Fruit fly (Drosophila melanogaster) whole organism, embryonic: ENCODE data around the gene Snx6.
A peak's percentile ranks its signal among the peaks of the same experiment; 100 is the strongest.

ENCODE experiments used
- Asciz ChIP-seq: fragments of 200-800 bp; sonication (Bioruptor generic); optimal IDR thresholded peaks from 2 replicates; lab custom pipeline; 2017; ENCODE audit warnings: missing biosample characterization, mild to moderate bottlenecking, missing genetic modification characterization, missing genetic modification reagents
- Awh ChIP-seq: fragments of 200-800 bp; sonication (Bioruptor generic); IDR thresholded peaks from 2 replicates; pipeline ENCODE4, ENCODE4 v1.3.6; 2022; ENCODE audit warnings: missing biosample characterization, missing genetic modification characterization
- B-H1 ChIP-seq: fragments of 200-800 bp; sonication (Bioruptor generic); IDR thresholded peaks from 3 replicates; pipeline ENCODE4 v1.3.6; 2022; ENCODE audit warnings: missing biosample characterization, missing genetic modification characterization
- CG10431 ChIP-seq: fragments of 200-800 bp; sonication (Bioruptor generic); optimal IDR thresholded peaks from 3 replicates; lab custom pipeline; 2018; ENCODE audit warnings: missing biosample characterization, mild to moderate bottlenecking, missing genetic modification characterization
- CG10543 ChIP-seq: fragments of 200-800 bp; sonication (Bioruptor generic); optimal IDR thresholded peaks from 3 replicates; lab custom pipeline; 2017; ENCODE audit warnings: missing biosample characterization, mild to moderate bottlenecking, missing genetic modification characterization, moderate library complexity
- CG12299 ChIP-seq: fragments of 200-800 bp; sonication (Bioruptor generic); optimal IDR thresholded peaks from 2 replicates; lab custom pipeline; 2018; ENCODE audit warnings: missing biosample characterization, mild to moderate bottlenecking, missing genetic modification characterization
- CG14050 ChIP-seq: fragments of 200-800 bp; sonication (Bioruptor generic); IDR thresholded peaks from 3 replicates; pipeline ENCODE4 v1.3.6; 2022; ENCODE audit warnings: missing biosample characterization, missing genetic modification characterization
- CG15514 ChIP-seq: fragments of 200-800 bp; sonication (Bioruptor generic); optimal IDR thresholded peaks from 3 replicates; lab custom pipeline; 2017; ENCODE audit warnings: missing biosample characterization, missing genetic modification characterization, mild to moderate bottlenecking, moderate library complexity, missing genetic modification reagents
- CG2712 ChIP-seq: fragments of 200-800 bp; optimal IDR thresholded peaks from 3 replicates; lab custom pipeline; 2019; ENCODE audit warnings: missing biosample characterization, mild to moderate bottlenecking, missing genetic modification characterization, moderate library complexity
- CG2875 ChIP-seq: fragments of 200-800 bp; sonication (Bioruptor generic); optimal IDR thresholded peaks from 2 replicates; lab custom pipeline; 2017; ENCODE audit warnings: missing biosample characterization, mild to moderate bottlenecking, missing genetic modification characterization, missing genetic modification reagents
- CG32532 ChIP-seq: fragments of 200-800 bp; sonication (Bioruptor generic); IDR thresholded peaks from 2 replicates; pipeline ENCODE4 v1.3.6; 2022; ENCODE audit warnings: missing biosample characterization, missing genetic modification characterization
- CG34422 ChIP-seq: fragments of 200-800 bp; sonication (Bioruptor generic); IDR thresholded peaks from 3 replicates; pipeline ENCODE4 v1.3.6; 2022; ENCODE audit warnings: missing biosample characterization, missing genetic modification characterization
- CG42726 ChIP-seq: fragments of 200-800 bp; sonication (Bioruptor generic); IDR thresholded peaks from 2 replicates; pipeline ENCODE4 v1.3.6; 2022; ENCODE audit warnings: missing biosample characterization, missing genetic modification characterization; ENCODE audit not compliant: partially characterized antibody
- CG4820 ChIP-seq: fragments of 200-800 bp; sonication (Bioruptor generic); optimal IDR thresholded peaks from 3 replicates; lab custom pipeline; 2016; ENCODE audit warnings: missing biosample characterization, missing genetic modification characterization
- CG4854 ChIP-seq: fragments of 200-800 bp; sonication (Bioruptor generic); optimal IDR thresholded peaks from 2 replicates; lab custom pipeline; 2016; ENCODE audit warnings: missing biosample characterization, missing genetic modification characterization, inconsistent platforms
- CG5245 ChIP-seq: fragments of 200-800 bp; sonication (Bioruptor generic); optimal IDR thresholded peaks from 3 replicates; lab custom pipeline; 2016; ENCODE audit warnings: missing biosample characterization, missing genetic modification characterization
- CG6654 ChIP-seq: fragments of 200-800 bp; sonication (Bioruptor generic); optimal IDR thresholded peaks from 2 replicates; lab custom pipeline; 2017; ENCODE audit warnings: missing biosample characterization, mild to moderate bottlenecking, missing genetic modification characterization
- CG6854 ChIP-seq: fragments of 200-800 bp; sonication (Bioruptor generic); optimal IDR thresholded peaks from 3 replicates; lab custom pipeline; 2017; ENCODE audit warnings: missing biosample characterization, mild to moderate bottlenecking, missing genetic modification characterization
- CG7271 ChIP-seq: fragments of 200-800 bp; sonication (Bioruptor generic); optimal IDR thresholded peaks from 2 replicates; lab custom pipeline; 2018; ENCODE audit warnings: missing biosample characterization, mild to moderate bottlenecking, missing genetic modification characterization, moderate library complexity
- CG8765 ChIP-seq: fragments of 200-800 bp; sonication (Bioruptor generic); IDR thresholded peaks from 2 replicates; pipeline ENCODE4 v1.3.6; 2022; ENCODE audit warnings: missing biosample characterization, missing genetic modification characterization
- Elba2 ChIP-seq: fragments of 200-800 bp; sonication (Bioruptor generic); optimal IDR thresholded peaks from 3 replicates; lab custom pipeline; 2016; ENCODE audit warnings: missing biosample characterization, missing genetic modification characterization
- Ets97D ChIP-seq: fragments of 200-800 bp; sonication (Bioruptor generic); optimal IDR thresholded peaks from 3 replicates; lab custom pipeline; 2016; ENCODE audit warnings: missing biosample characterization, missing genetic modification characterization
- Hey ChIP-seq: fragments of 200-800 bp; sonication (Bioruptor generic); optimal IDR thresholded peaks from 3 replicates; lab custom pipeline; 2018; ENCODE audit warnings: missing biosample characterization, mild to moderate bottlenecking, missing genetic modification characterization
- MESR4 ChIP-seq: fragments of 200-800 bp; sonication (Bioruptor generic); optimal IDR thresholded peaks from 2 replicates; lab custom pipeline; 2018; ENCODE audit warnings: missing biosample characterization, mild to moderate bottlenecking, missing genetic modification characterization, moderate library complexity
- Mrtf ChIP-seq: fragments of 200-800 bp; sonication (Bioruptor generic); IDR thresholded peaks from 3 replicates; pipeline ENCODE4 v1.3.6; 2022; ENCODE audit warnings: missing biosample characterization, missing genetic modification characterization
- NK7.1 ChIP-seq: fragments of 200-800 bp; sonication (Bioruptor generic); optimal IDR thresholded peaks from 3 replicates; lab custom pipeline; 2016; ENCODE audit warnings: missing biosample characterization, missing genetic modification characterization
- Nf-YB ChIP-seq: fragments of 200-800 bp; sonication (Bioruptor generic); optimal IDR thresholded peaks from 3 replicates; lab custom pipeline; 2019; ENCODE audit warnings: missing biosample characterization, mild to moderate bottlenecking, missing genetic modification characterization, moderate library complexity
- amos ChIP-seq: fragments of 200-800 bp; sonication (Bioruptor generic); IDR thresholded peaks from 2 replicates; pipeline ENCODE4 v1.3.6; 2022; ENCODE audit warnings: missing biosample characterization, missing genetic modification characterization; ENCODE audit not compliant: partially characterized antibody
- aop ChIP-seq: fragments of 200-800 bp; sonication (Bioruptor generic); IDR thresholded peaks from 2 replicates; pipeline ENCODE4 v1.3.6; 2022; ENCODE audit warnings: missing biosample characterization, missing genetic modification characterization
- ash1 ChIP-seq: fragments of 200-800 bp; sonication (Bioruptor generic); optimal IDR thresholded peaks from 2 replicates; lab custom pipeline; 2018; ENCODE audit warnings: missing biosample characterization, mild to moderate bottlenecking, missing genetic modification characterization
- btn ChIP-seq: fragments of 200-800 bp; sonication (Bioruptor generic); optimal IDR thresholded peaks from 2 replicates; lab custom pipeline; 2016; ENCODE audit warnings: missing biosample characterization, missing genetic modification characterization
- chinmo ChIP-seq: fragments of 200-800 bp; sonication (Bioruptor generic); IDR thresholded peaks from 4 replicates; pipeline ENCODE4 v1.3.6; 2022; ENCODE audit warnings: missing biosample characterization, missing genetic modification characterization; ENCODE audit not compliant: partially characterized antibody
- crol ChIP-seq: fragments of 200-800 bp; sonication (Bioruptor generic); IDR thresholded peaks from 2 replicates; pipeline ENCODE4 v1.3.6; 2022; ENCODE audit warnings: missing biosample characterization, missing genetic modification characterization
- dan ChIP-seq: fragments of 200-800 bp; sonication (Bioruptor generic); IDR thresholded peaks from 2 replicates; pipeline ENCODE4 v1.3.6; 2022; ENCODE audit warnings: missing biosample characterization, missing genetic modification characterization
- exex ChIP-seq: fragments of 200-800 bp; sonication (Bioruptor generic); optimal IDR thresholded peaks from 4 replicates; lab custom pipeline; 2018; ENCODE audit warnings: missing biosample characterization, mild to moderate bottlenecking, missing genetic modification characterization, moderate library complexity
- fru ChIP-seq: fragments of >200 bp; optimal IDR thresholded peaks from 2 replicates; lab custom pipeline; 2017
- gro ChIP-seq: fragments of 200-800 bp; sonication (Bioruptor generic); optimal IDR thresholded peaks from 2 replicates; lab custom pipeline; 2016; ENCODE audit warnings: missing biosample characterization, missing genetic modification characterization
- her ChIP-seq: fragments of 200-800 bp; sonication (Bioruptor generic); optimal IDR thresholded peaks from 2 replicates; lab custom pipeline; 2016; ENCODE audit warnings: missing biosample characterization, missing genetic modification characterization
- nerfin-1 ChIP-seq: fragments of 200-800 bp; sonication (Bioruptor generic); optimal IDR thresholded peaks from 3 replicates; lab custom pipeline; 2019; ENCODE audit warnings: missing biosample characterization, mild to moderate bottlenecking, missing genetic modification characterization, moderate library complexity
- odd ChIP-seq: fragments of 200-800 bp; sonication (Bioruptor generic); optimal IDR thresholded peaks from 2 replicates; lab custom pipeline; 2017; ENCODE audit warnings: missing biosample characterization, mild to moderate bottlenecking, missing genetic modification characterization
- peb ChIP-seq: fragments of 200-800 bp; sonication (Bioruptor generic); IDR thresholded peaks from 2 replicates; pipeline ENCODE4 v1.3.6; 2022; ENCODE audit warnings: missing biosample characterization, missing genetic modification characterization
- phol ChIP-seq: fragments of 200-800 bp; sonication (Bioruptor generic); optimal IDR thresholded peaks from 3 replicates; lab custom pipeline; 2018; ENCODE audit warnings: missing biosample characterization, mild to moderate bottlenecking, missing genetic modification characterization, moderate library complexity
- prd ChIP-seq, 3 experiments: fragments of >200 bp in 2 of 3; fragments of 200-800 bp in 1 of 3; sonication (Bioruptor generic) in 1 of 3; optimal IDR thresholded peaks in 2 of 3; IDR thresholded peaks in 1 of 3; 2 replicates in 2 of 3; 3 replicates in 1 of 3; pipeline versions ENCODE4 v1.3.6 to Lab custom; 2017 to 2022; ENCODE audit warnings: missing biosample characterization in 1 of 3, missing genetic modification characterization in 1 of 3
- ranshi ChIP-seq: fragments of 200-800 bp; sonication (Bioruptor generic); IDR thresholded peaks from 2 replicates; pipeline ENCODE4 v1.3.6; 2022; ENCODE audit warnings: missing biosample characterization, missing genetic modification characterization
- rib ChIP-seq: fragments of 200-800 bp; sonication (Bioruptor generic); IDR thresholded peaks from 2 replicates; pipeline ENCODE4 v1.3.6; 2022; ENCODE audit warnings: missing biosample characterization, missing genetic modification characterization
- sim ChIP-seq: fragments of 200-800 bp; sonication (Bioruptor generic); IDR thresholded peaks from 2 replicates; pipeline ENCODE4 v1.3.6; 2022; ENCODE audit warnings: missing biosample characterization, missing genetic modification characterization
- sima ChIP-seq: fragments of 200-800 bp; sonication (Bioruptor generic); optimal IDR thresholded peaks from 2 replicates; lab custom pipeline; 2016; ENCODE audit warnings: missing biosample characterization, missing genetic modification characterization
- tap ChIP-seq: fragments of 200-800 bp; optimal IDR thresholded peaks from 3 replicates; lab custom pipeline; 2019; ENCODE audit warnings: missing biosample characterization, mild to moderate bottlenecking, missing genetic modification characterization, moderate library complexity
- tx ChIP-seq: fragments of 200-800 bp; sonication (Bioruptor generic); optimal IDR thresholded peaks from 2 replicates; lab custom pipeline; 2016; ENCODE audit warnings: missing biosample characterization, missing genetic modification characterization
- usp ChIP-seq: fragments of >200 bp; optimal IDR thresholded peaks from 2 replicates; lab custom pipeline; 2017; ENCODE audit warnings: missing biosample characterization, missing genetic modification characterization

Snx6 gene

DNA sequence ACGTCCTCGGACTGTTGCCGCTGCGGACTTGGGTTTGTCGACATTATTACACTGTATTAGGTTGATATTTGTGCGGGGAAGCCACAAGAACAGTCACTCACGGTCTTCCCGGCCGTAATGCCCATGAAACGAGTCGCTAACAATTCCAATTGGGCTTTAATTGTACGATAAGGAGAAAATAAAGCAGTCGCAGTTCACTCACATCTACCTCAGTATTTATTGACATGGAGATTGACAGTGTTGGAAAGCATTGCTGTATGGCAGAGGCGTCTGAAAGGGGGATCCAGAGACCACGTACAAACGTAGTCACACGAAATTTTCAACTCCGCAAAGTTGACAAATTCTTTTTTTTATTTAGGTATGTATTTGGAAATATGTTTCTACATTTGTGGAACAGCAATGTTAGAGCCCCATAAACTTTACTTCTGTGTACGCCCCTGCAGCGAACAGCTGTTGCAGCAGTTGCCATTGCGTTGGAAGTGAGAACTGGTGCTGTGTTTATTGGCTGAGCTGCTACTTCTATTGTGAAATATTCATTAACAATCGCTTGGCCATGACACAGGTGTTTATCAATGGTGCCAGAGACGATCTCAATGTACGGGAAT lies 7.8 kb downstream of the Snx6 start, which contains the start of the genes CG8372 and CG8360 (continued):
- TF ChIP-seq gro (GFP tag; lab: Kevin White, UChicago), result peak; percentile 99
- peak; percentile 99 for TF ChIP-seq CG8765 (GFP tag; lab: Robert Waterston, UW)
- TF ChIP-seq sim (GFP tag; lab: Robert Waterston, UW), result peak; percentile 98
- TF ChIP-seq sima (GFP tag; lab: Kevin White, UChicago), result peak; percentile 95
- TF ChIP-seq CG15514 (GFP tag; lab: Kevin White, UChicago), result peak; percentile 96
- TF ChIP-seq Awh (GFP tag; lab: Robert Waterston, UW), result peak; percentile 99
- TF ChIP-seq MESR4, result peak; percentile 93
- peak; percentile 97 for TF ChIP-seq odd (GFP tag; lab: Kevin White, UChicago)
- TF ChIP-seq CG6854 (GFP tag; lab: Kevin White, UChicago), result peak; percentile 97
- TF ChIP-seq aop (GFP tag; lab: Robert Waterston, UW), result peak; percentile 95
- TF ChIP-seq nerfin-1 (tag; lab: Kevin White, UChicago), result peak; percentile 96
- TF ChIP-seq CG7271 (tag; lab: Kevin White, UChicago), result peak; percentile 96
- TF ChIP-seq CG2875 (GFP tag; lab: Kevin White, UChicago), result peak; percentile 98
- peak; percentile 93 for TF ChIP-seq CG6654 (GFP tag; lab: Kevin White, UChicago)
- TF ChIP-seq Ets97D (GFP tag; lab: Kevin White, UChicago), result peak; percentile 96
- peak; percentile 96 for TF ChIP-seq dan (GFP tag; lab: Robert Waterston, UW)
- TF ChIP-seq usp (GFP tag; lab: Kevin White, UChicago), result no peak
- no peak for TF ChIP-seq fru (lab: Kevin White, UChicago)
- TF ChIP-seq crol (GFP tag; lab: Robert Waterston, UW), result peak; percentile 79
- TF ChIP-seq rib (GFP tag; lab: Robert Waterston, UW), result peak; percentile 99
- TF ChIP-seq chinmo (GFP tag; lab: Robert Waterston, UW), result 0 out of 4 replicates have a peak, but pooled peaks have one; percentile 73
- TF ChIP-seq CG10431, result peak; percentile 92
- TF ChIP-seq tx (GFP tag; lab: Kevin White, UChicago), result peak; percentile 99
- peak; percentile 99 for TF ChIP-seq phol (tag; lab: Kevin White, UChicago)
- peak; percentile 99 for TF ChIP-seq CG14050 (GFP tag; lab: Robert Waterston, UW)
- TF ChIP-seq CG2712, result peak; percentile 99
- TF ChIP-seq CG34422 (GFP tag; lab: Robert Waterston, UW), result peak; percentile 99
- peak; percentile 98 for TF ChIP-seq tap (tag; lab: Kevin White, UChicago)
- peak; percentile 98 for TF ChIP-seq her (GFP tag; lab: Kevin White, UChicago)
- peak; percentile 99 for TF ChIP-seq Mrtf (GFP tag; lab: Robert Waterston, UW)
- peak; percentile 99 for TF ChIP-seq B-H1 (GFP tag; lab: Robert Waterston, UW)
- peak; percentile 95 for TF ChIP-seq ash1 (GFP tag; lab: Kevin White, UChicago)
- peak; percentile 99 for TF ChIP-seq CG32532 (GFP tag; lab: Robert Waterston, UW)
- TF ChIP-seq exex (tag; lab: Kevin White, UChicago), result peak; percentile 93
- peak; percentile 93 for TF ChIP-seq Hey (tag; lab: Kevin White, UChicago)
- TF ChIP-seq amos (GFP tag; lab: Robert Waterston, UW), result 0 out of 2 replicates have a peak, but pooled peaks have one; percentile 26
- peak; percentile 99 for TF ChIP-seq ranshi (GFP tag; lab: Robert Waterston, UW)
- TF ChIP-seq peb (GFP tag; lab: Robert Waterston, UW), result peak; percentile 99
- TF ChIP-seq CG4854 (GFP tag; lab: Kevin White, UChicago), result peak; percentile 98
- TF ChIP-seq Elba2 (GFP tag; lab: Kevin White, UChicago), result peak; percentile 99
- peak; percentile 97 for TF ChIP-seq CG12299 (tag; lab: Kevin White, UChicago)
- TF ChIP-seq btn (GFP tag; lab: Kevin White, UChicago), result peak; percentile 98
- TF ChIP-seq prd (optimal IDR thresholded peaks at IDR 0.05; lab: Kevin White, UChicago), result no peak
- peak; percentile 100 for TF ChIP-seq prd (GFP tag; IDR thresholded peaks at IDR 0.05; lab: Robert Waterston, UW)
- peak; percentile 98 for TF ChIP-seq NK7.1 (GFP tag; lab: Kevin White, UChicago)
- TF ChIP-seq CG42726 (GFP tag; lab: Robert Waterston, UW), result no peak
- TF ChIP-seq CG5245 (GFP tag; lab: Kevin White, UChicago), result peak; percentile 99
- TF ChIP-seq CG10543, result peak; percentile 98
- TF ChIP-seq Nf-YB (GFP tag; lab: Kevin White, UChicago), result peak; percentile 88
- peak; percentile 97 for TF ChIP-seq Asciz (GFP tag; lab: Kevin White, UChicago)
- TF ChIP-seq CG4820, result peak; percentile 99
